Worm (Caenorhabditis elegans): ENCODE measurements around the gene let-653.

DNA sequence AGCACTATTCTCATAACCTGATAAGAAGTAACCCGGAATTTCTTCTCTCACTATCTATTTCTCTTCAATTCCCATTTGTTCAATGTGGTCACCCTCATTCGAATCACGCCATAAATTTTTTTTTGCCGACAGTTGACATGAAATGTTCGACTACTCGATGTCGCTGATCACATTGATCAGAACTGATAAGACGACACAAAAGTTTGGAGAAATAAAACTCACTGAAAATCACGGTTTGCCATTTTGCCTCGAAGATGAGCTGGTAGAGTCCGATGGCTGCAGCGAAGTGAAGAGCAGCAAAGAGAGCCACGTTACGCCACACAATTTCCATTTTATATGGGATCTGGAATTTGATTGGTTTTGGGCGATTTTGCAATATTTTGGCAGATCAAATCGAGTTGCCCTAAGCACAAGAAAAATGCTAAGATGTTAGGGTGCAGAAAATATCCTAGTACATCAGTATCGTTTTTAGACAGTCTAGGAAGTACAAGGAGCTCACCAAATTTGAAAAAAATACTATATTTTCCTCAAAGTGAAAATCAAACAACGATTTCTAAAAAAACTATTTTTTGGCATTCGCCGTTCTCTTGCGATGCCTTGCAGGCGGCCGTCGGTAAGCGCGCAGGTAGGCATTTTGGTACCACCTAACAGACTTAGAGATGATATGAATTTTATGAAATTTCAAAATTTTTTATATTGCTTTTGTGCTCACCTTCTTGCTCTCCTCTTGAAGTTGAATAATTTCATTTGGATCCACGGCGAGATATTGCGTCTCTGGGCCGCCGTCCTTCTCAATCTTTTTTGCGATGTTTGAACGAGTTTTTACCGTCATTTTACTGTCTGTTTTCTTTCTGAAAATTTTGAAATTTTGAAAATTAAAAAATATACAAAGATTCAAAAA lies 29.7 kb downstream of the let-653 start, which contains the start of gene fat-6:
- no peak for TF ChIP-seq mdl-1 (tag; optimal IDR thresholded peaks at IDR 0.05)
- TF ChIP-seq elt-3 (tag; optimal IDR thresholded peaks at IDR 0.05), result no peak
- no peak for TF ChIP-seq nhr-237 (tag; optimal IDR thresholded peaks at IDR 0.05)
- no peak for TF ChIP-seq nhr-6 (tag; optimal IDR thresholded peaks at IDR 0.05)
- TF ChIP-seq unc-62 (GFP tag; optimal IDR thresholded peaks at IDR 0.05), result no peak
- TF ChIP-seq sma-3 (GFP tag; optimal IDR thresholded peaks at IDR 0.05), result peak; percentile 36
- no peak for TF ChIP-seq nhr-11 (tag; optimal IDR thresholded peaks at IDR 0.05)
- no peak for TF ChIP-seq snpc-4 (tag; optimal IDR thresholded peaks at IDR 0.05)
- TF ChIP-seq sem-4 (tag; optimal IDR thresholded peaks at IDR 0.05), result no peak
- no peak for TF ChIP-seq nhr-12 (tag; optimal IDR thresholded peaks at IDR 0.05)
- no peak for TF ChIP-seq ztf-11 (tag; optimal IDR thresholded peaks at IDR 0.05)
- TF ChIP-seq unc-55 (GFP tag; optimal IDR thresholded peaks at IDR 0.05), result no peak

Data from whole organism, L2 larva.